Fruit fly (Drosophila melanogaster) whole organism, embryonic: ENCODE data around the gene COX7B.
A peak's percentile ranks its signal among the peaks of the same experiment; 100 is the strongest.

Source experiments
- Abd-B ChIP-seq: fragments of 200-800 bp; sonication (Bioruptor generic); optimal IDR thresholded peaks from 2 replicates; lab custom pipeline; 2018; ENCODE audit warnings: missing biosample characterization, mild to moderate bottlenecking, missing genetic modification characterization, moderate library complexity
- Adf1 ChIP-seq: fragments of 200-800 bp; sonication (Bioruptor generic); IDR thresholded peaks from 2 replicates; pipeline ENCODE4 v1.3.6; 2022; ENCODE audit warnings: missing biosample characterization, missing genetic modification characterization
- Asciz ChIP-seq: fragments of 200-800 bp; sonication (Bioruptor generic); optimal IDR thresholded peaks from 2 replicates; lab custom pipeline; 2017; ENCODE audit warnings: missing biosample characterization, mild to moderate bottlenecking, missing genetic modification characterization, missing genetic modification reagents
- CG10267 ChIP-seq: fragments of 200-800 bp; sonication (Bioruptor generic); optimal IDR thresholded peaks from 2 replicates; lab custom pipeline; 2018; ENCODE audit warnings: missing biosample characterization, mild to moderate bottlenecking, missing genetic modification characterization, moderate library complexity
- CG10462 ChIP-seq: fragments of 200-800 bp; sonication (Bioruptor generic); optimal IDR thresholded peaks from 2 replicates; lab custom pipeline; 2016; ENCODE audit warnings: missing biosample characterization, missing genetic modification characterization
- CG10959 ChIP-seq: fragments of 200-800 bp; sonication (Bioruptor generic); IDR thresholded peaks from 2 replicates; pipeline ENCODE4 v1.3.6; 2022; ENCODE audit warnings: missing biosample characterization, missing genetic modification characterization
- CG14667 ChIP-seq: fragments of 200-800 bp; sonication (Bioruptor generic); IDR thresholded peaks from 2 replicates; pipeline ENCODE4 v1.3.6; 2022; ENCODE audit warnings: missing biosample characterization, missing genetic modification characterization
- CG15011 ChIP-seq: fragments of 200-800 bp; sonication (Bioruptor generic); optimal IDR thresholded peaks from 3 replicates; lab custom pipeline; 2018; ENCODE audit warnings: missing biosample characterization, mild to moderate bottlenecking, missing genetic modification characterization
- CG17361 ChIP-seq: fragments of 200-800 bp; sonication (Bioruptor generic); IDR thresholded peaks from 3 replicates; pipeline ENCODE4 v1.3.6; 2022; ENCODE audit warnings: missing biosample characterization, missing genetic modification characterization
- CG1832 ChIP-seq: fragments of 200-800 bp; sonication (Bioruptor generic); optimal IDR thresholded peaks from 2 replicates; lab custom pipeline; 2017; ENCODE audit warnings: missing biosample characterization, mild to moderate bottlenecking, missing genetic modification characterization, inconsistent platforms
- CG30431 ChIP-seq: fragments of 200-800 bp; sonication (Bioruptor generic); optimal IDR thresholded peaks from 2 replicates; lab custom pipeline; 2017; ENCODE audit warnings: missing biosample characterization, missing genetic modification characterization
- CG7372 ChIP-seq: fragments of 200-800 bp; sonication (Bioruptor generic); IDR thresholded peaks from 2 replicates; pipeline ENCODE4 v1.3.6; 2022; ENCODE audit warnings: missing biosample characterization, missing genetic modification characterization
- CG7556 ChIP-seq: fragments of 200-800 bp; sonication (Bioruptor generic); optimal IDR thresholded peaks from 2 replicates; lab custom pipeline; 2017; ENCODE audit warnings: missing biosample characterization, mild to moderate bottlenecking, missing genetic modification characterization
- CG8290 ChIP-seq, 3 experiments: fragments of 200-800 bp; sonication (Bioruptor generic); optimal IDR thresholded peaks; 2 replicates each; lab custom pipeline; 2016 to 2019; ENCODE audit warnings: missing biosample characterization in 3 of 3, missing genetic modification characterization in 3 of 3, mild to moderate bottlenecking in 2 of 3, moderate library complexity in 1 of 3
- CG8478 ChIP-seq: fragments of >200 bp; optimal IDR thresholded peaks from 2 replicates; lab custom pipeline; 2018
- Dek ChIP-seq: fragments of 200-800 bp; sonication (Bioruptor generic); optimal IDR thresholded peaks from 3 replicates; lab custom pipeline; 2019; ENCODE audit warnings: missing biosample characterization, mild to moderate bottlenecking, missing genetic modification characterization, moderate library complexity
- E2f1 ChIP-seq: fragments of 200-800 bp; sonication (Bioruptor generic); IDR thresholded peaks from 2 replicates; pipeline ENCODE4 v1.3.6; 2022; ENCODE audit warnings: missing biosample characterization, missing genetic modification characterization
- Eip74EF ChIP-seq, 2 experiments: fragments of 200-800 bp in 1 of 2; fragments of >200 bp in 1 of 2; sonication (Bioruptor generic) in 1 of 2; optimal IDR thresholded peaks; 2 replicates each; lab custom pipeline; 2017 to 2019; ENCODE audit warnings: missing biosample characterization in 2 of 2, missing genetic modification characterization in 2 of 2, mild to moderate bottlenecking in 1 of 2, moderate library complexity in 1 of 2
- Ets65A ChIP-seq: fragments of 200-800 bp; sonication (Bioruptor generic); peaks from one replicate; lab custom pipeline; 2016; ENCODE audit warnings: missing biosample characterization, missing genetic modification characterization
- Jarid2 ChIP-seq: fragments of 200-800 bp; sonication (Bioruptor generic); optimal IDR thresholded peaks from 3 replicates; lab custom pipeline; 2017; ENCODE audit warnings: mild to moderate bottlenecking, missing biosample characterization, missing genetic modification reagents, missing genetic modification characterization
- MTF-1 ChIP-seq: fragments of 200-800 bp; sonication (Bioruptor generic); optimal IDR thresholded peaks from 2 replicates; lab custom pipeline; 2018; ENCODE audit warnings: missing biosample characterization, mild to moderate bottlenecking, missing genetic modification characterization, borderline replicate concordance
- Myb ChIP-seq: fragments of 200-800 bp; sonication (Bioruptor generic); optimal IDR thresholded peaks from 2 replicates; lab custom pipeline; 2016; ENCODE audit warnings: missing biosample characterization, missing genetic modification characterization
- NC2β ChIP-seq: fragments of 200-800 bp; sonication (Bioruptor generic); optimal IDR thresholded peaks from 2 replicates; lab custom pipeline; 2016; ENCODE audit warnings: missing biosample characterization, missing genetic modification characterization
- Nf-YC ChIP-seq: fragments of 200-800 bp; optimal IDR thresholded peaks from 3 replicates; lab custom pipeline; 2019; ENCODE audit warnings: missing biosample characterization, mild to moderate bottlenecking, missing genetic modification characterization, moderate library complexity
- TFAM ChIP-seq: fragments of 200-800 bp; sonication (Bioruptor generic); optimal IDR thresholded peaks from 2 replicates; lab custom pipeline; 2017; ENCODE audit warnings: missing biosample characterization, missing genetic modification characterization, inconsistent platforms
- Taf1 ChIP-seq: fragments of 200-800 bp; sonication (Bioruptor generic); IDR thresholded peaks from 2 replicates; pipeline ENCODE4 v1.3.6; 2022; ENCODE audit warnings: missing biosample characterization, missing genetic modification characterization
- ab ChIP-seq: fragments of 200-800 bp; sonication (Bioruptor generic); optimal IDR thresholded peaks from 2 replicates; lab custom pipeline; 2016; ENCODE audit warnings: missing biosample characterization, missing genetic modification characterization
- ato ChIP-seq: fragments of 200-800 bp; sonication (Bioruptor generic); IDR thresholded peaks from 2 replicates; pipeline ENCODE4 v1.3.6; 2022; ENCODE audit warnings: missing biosample characterization, missing genetic modification characterization; ENCODE audit not compliant: partially characterized antibody
- bowl ChIP-seq: fragments of 200-800 bp; sonication (Bioruptor generic); IDR thresholded peaks from 2 replicates; pipeline ENCODE4 v1.3.6; 2022; ENCODE audit warnings: missing biosample characterization, missing genetic modification characterization
- cg ChIP-seq: fragments of 200-800 bp; sonication (Bioruptor generic); optimal IDR thresholded peaks from 3 replicates; lab custom pipeline; 2019; ENCODE audit warnings: missing biosample characterization, mild to moderate bottlenecking, missing genetic modification characterization, moderate library complexity
- crc ChIP-seq: fragments of 200-800 bp; sonication (Bioruptor generic); optimal IDR thresholded peaks from 2 replicates; lab custom pipeline; 2016; ENCODE audit warnings: missing biosample characterization, missing genetic modification characterization
- ems ChIP-seq: fragments of 200-800 bp; sonication (Bioruptor generic); optimal IDR thresholded peaks from 3 replicates; lab custom pipeline; 2016; ENCODE audit warnings: missing biosample characterization, missing genetic modification characterization
- grn ChIP-seq: fragments of 200-800 bp; sonication (Bioruptor generic); optimal IDR thresholded peaks from 3 replicates; lab custom pipeline; 2017; ENCODE audit warnings: missing biosample characterization, missing genetic modification characterization
- ham ChIP-seq: fragments of 200-800 bp; sonication (Bioruptor generic); IDR thresholded peaks from 2 replicates; pipeline ENCODE4 v1.3.6; 2022; ENCODE audit warnings: missing biosample characterization, missing genetic modification characterization
- jigr1 ChIP-seq: fragments of 200-800 bp; sonication (Bioruptor generic); IDR thresholded peaks from 3 replicates; pipeline ENCODE4 v1.3.6; 2022; ENCODE audit warnings: missing biosample characterization, missing genetic modification characterization
- ken ChIP-seq: fragments of 200-800 bp; sonication (Bioruptor generic); IDR thresholded peaks from 3 replicates; pipeline ENCODE4 v1.3.6; 2022; ENCODE audit warnings: missing biosample characterization, missing genetic modification characterization
- knrl ChIP-seq: fragments of 200-800 bp; sonication (Bioruptor generic); IDR thresholded peaks from 3 replicates; pipeline ENCODE4 v1.3.6; 2022; ENCODE audit warnings: missing biosample characterization, missing genetic modification characterization; ENCODE audit not compliant: partially characterized antibody
- lilli ChIP-seq: fragments of 200-800 bp; sonication (Bioruptor generic); optimal IDR thresholded peaks from 3 replicates; lab custom pipeline; 2016; ENCODE audit warnings: missing biosample characterization, missing genetic modification characterization
- lmd ChIP-seq: fragments of 200-800 bp; sonication (Bioruptor generic); IDR thresholded peaks from 2 replicates; pipeline ENCODE4 v1.3.6; 2022; ENCODE audit warnings: missing biosample characterization, missing genetic modification characterization
- maf-S ChIP-seq: fragments of 200-800 bp; sonication (Bioruptor generic); optimal IDR thresholded peaks from 2 replicates; lab custom pipeline; 2016; ENCODE audit warnings: missing biosample characterization, missing genetic modification characterization
- otp ChIP-seq: fragments of 200-800 bp; sonication (Bioruptor generic); IDR thresholded peaks from 3 replicates; pipeline ENCODE4, ENCODE4 v1.3.6; 2022; ENCODE audit warnings: missing biosample characterization, missing genetic modification characterization
- peb ChIP-seq: fragments of 200-800 bp; sonication (Bioruptor generic); IDR thresholded peaks from 2 replicates; pipeline ENCODE4 v1.3.6; 2022; ENCODE audit warnings: missing biosample characterization, missing genetic modification characterization
- scrt ChIP-seq: fragments of 200-800 bp; sonication (Bioruptor generic); optimal IDR thresholded peaks from 2 replicates; lab custom pipeline; 2018; ENCODE audit warnings: missing biosample characterization, mild to moderate bottlenecking, missing genetic modification characterization, moderate library complexity
- sob ChIP-seq: fragments of 200-800 bp; sonication (Bioruptor generic); IDR thresholded peaks from 2 replicates; pipeline ENCODE4 v1.3.6; 2022; ENCODE audit warnings: missing biosample characterization, missing genetic modification characterization
- tx ChIP-seq: fragments of 200-800 bp; sonication (Bioruptor generic); optimal IDR thresholded peaks from 2 replicates; lab custom pipeline; 2016; ENCODE audit warnings: missing biosample characterization, missing genetic modification characterization
- zen2 ChIP-seq: fragments of 200-800 bp; sonication (Bioruptor generic); IDR thresholded peaks from 3 replicates; pipeline ENCODE4 v1.3.6; 2022; ENCODE audit warnings: missing biosample characterization, missing genetic modification characterization; ENCODE audit not compliant: partially characterized antibody

The COX7B gene

dm6 chr3L:17470110-17470509 is 44.8 kb downstream of the COX7B start, which contains the start of gene SecCl (continued):
- peak; percentile 97 for TF ChIP-seq Adf1 (GFP tag; lab: Robert Waterston, UW)
- no peak for TF ChIP-seq cg (GFP tag; lab: Kevin White, UChicago)
- no peak for TF ChIP-seq CG30431 (GFP tag; lab: Kevin White, UChicago)
- no peak for TF ChIP-seq maf-S (GFP tag; lab: Kevin White, UChicago)
- 0 out of 2 replicates have a peak, but pooled peaks have one; percentile 5 for TF ChIP-seq bowl (GFP tag; lab: Robert Waterston, UW)
- no peak for TF ChIP-seq jigr1 (GFP tag; lab: Robert Waterston, UW)
- TF ChIP-seq lilli (GFP tag; lab: Kevin White, UChicago) = no peak
- no peak for TF ChIP-seq sob
- no peak for TF ChIP-seq Jarid2
- TF ChIP-seq NC2β (GFP tag; lab: Kevin White, UChicago) = no peak
- TF ChIP-seq grn (GFP tag; lab: Kevin White, UChicago) = peak; percentile 54
- TF ChIP-seq ato (GFP tag; lab: Robert Waterston, UW) = no peak
- no peak for TF ChIP-seq E2f1 (GFP tag; lab: Robert Waterston, UW)
- TF ChIP-seq ems (GFP tag; lab: Kevin White, UChicago) = no peak
- TF ChIP-seq CG10959 = no peak
- no peak for TF ChIP-seq ab (GFP tag; lab: Kevin White, UChicago)
- TF ChIP-seq MTF-1 (GFP tag; lab: Kevin White, UChicago) = no peak
- no peak for TF ChIP-seq Eip74EF (GFP tag; optimal IDR thresholded peaks at IDR 0.05; lab: Kevin White, UChicago)
- no peak for TF ChIP-seq crc
- TF ChIP-seq tx = no peak
- no peak for TF ChIP-seq otp
- TF ChIP-seq TFAM (GFP tag; lab: Kevin White, UChicago) = no peak
- TF ChIP-seq CG17361 (GFP tag; lab: Robert Waterston, UW) = no peak
- TF ChIP-seq Asciz (GFP tag; lab: Kevin White, UChicago) = no peak
- TF ChIP-seq Myb (GFP tag; lab: Kevin White, UChicago) = no peak
- no peak for TF ChIP-seq CG7556
- no peak for TF ChIP-seq lmd (GFP tag; lab: Robert Waterston, UW)
- no peak for TF ChIP-seq Nf-YC (tag; lab: Kevin White, UChicago)
- TF ChIP-seq CG8290 (GFP tag; optimal IDR thresholded peaks at IDR 0.05; lab: Kevin White, UChicago) = peak; percentile 100
- peak; percentile 63 to 95 for TF ChIP-seq CG8290 (tag; optimal IDR thresholded peaks at IDR 0.05; lab: Kevin White, UChicago)
- no peak for TF ChIP-seq peb (GFP tag; lab: Robert Waterston, UW)
- TF ChIP-seq ken (GFP tag; lab: Robert Waterston, UW) = no peak
- no peak for TF ChIP-seq CG14667 (GFP tag; lab: Robert Waterston, UW)
- no peak for TF ChIP-seq CG15011 (GFP tag; lab: Kevin White, UChicago)
- TF ChIP-seq CG7372 (GFP tag; lab: Robert Waterston, UW) = no peak
- TF ChIP-seq ham = no peak
- no peak for TF ChIP-seq scrt
- TF ChIP-seq CG1832 (GFP tag; lab: Kevin White, UChicago) = no peak
- no peak for TF ChIP-seq Dek
- TF ChIP-seq knrl (GFP tag; lab: Robert Waterston, UW) = no peak
- TF ChIP-seq Abd-B = no peak

- no peak for TF ChIP-seq zen2 (GFP tag; lab: Robert Waterston, UW)
- peak; percentile 60 for TF ChIP-seq Ets65A (GFP tag; lab: Kevin White, UChicago)
- TF ChIP-seq CG8478 (lab: Kevin White, UChicago) = peak; percentile 73
- no peak for TF ChIP-seq CG10462
- no peak for TF ChIP-seq CG10267
- no peak for TF ChIP-seq Taf1 (GFP tag; lab: Robert Waterston, UW)
- TF ChIP-seq, all 482 proteins: peak for 2
These were observed 48.6 kb downstream of the COX7B start for dm6 chr3L:17473889-17474288.
